Worm (Caenorhabditis elegans) whole organism, midembryonic: ENCODE measurements around the gene F01D5.8.
"Not testable (repeated sequence)": the region's sequence is repeated elsewhere in the genome, so short reads cannot be mapped to it uniquely, and the experiment has no call there.

ENCODE experiments used
- T22C8.4 ChIP-seq: fragments of 200-800 bp; sonication (Bioruptor generic); IDR thresholded peaks from 2 replicates; pipeline ENCODE4 v1.3.6; 2022; ENCODE audit warnings: missing genetic modification characterization, missing compliant biosample characterization
- cog-1 ChIP-seq: sonication (generic microtip); optimal IDR thresholded peaks from 2 replicates; lab custom pipeline; 2016; ENCODE audit warnings: missing genetic modification characterization, missing compliant biosample characterization
- flt-1 ChIP-seq: fragments of 200-800 bp; sonication (Bioruptor generic); IDR thresholded peaks from 2 replicates; pipeline ENCODE4 v1.3.6; 2022; ENCODE audit warnings: missing genetic modification characterization, missing compliant biosample characterization
- klf-2 ChIP-seq: fragments of 200-800 bp; sonication (Bioruptor generic); conservative IDR thresholded peaks from 2 replicates; pipeline ENCODE4 v1.3.6; 2022; ENCODE audit warnings: missing genetic modification reagents, missing genetic modification characterization, missing compliant biosample characterization
- med-1 ChIP-seq: sonication (generic microtip); optimal IDR thresholded peaks from 2 replicates; lab custom pipeline; 2017; ENCODE audit warnings: missing genetic modification characterization, mild to moderate bottlenecking, missing compliant biosample characterization, antibody characterized with exemption, missing genetic modification reagents; ENCODE audit not compliant: insufficient read depth
- ref-1 ChIP-seq: fragments of 200-800 bp; sonication (Bioruptor generic); conservative IDR thresholded peaks from 2 replicates; pipeline ENCODE4 v1.3.6; 2022; ENCODE audit warnings: missing genetic modification reagents, missing genetic modification characterization, missing compliant biosample characterization
- tab-1 ChIP-seq: fragments of 200-800 bp; sonication (Bioruptor generic); IDR thresholded peaks from 2 replicates; pipeline ENCODE4 v1.3.6; 2022; ENCODE audit warnings: missing genetic modification characterization, missing compliant biosample characterization
- ztf-23 ChIP-seq: fragments of 200-800 bp; sonication (Bioruptor generic); IDR thresholded peaks from 2 replicates; pipeline ENCODE4 v1.3.6; 2022; ENCODE audit warnings: missing genetic modification reagents, missing genetic modification characterization, missing compliant biosample characterization
- ztf-29 ChIP-seq: fragments of 200-800 bp; sonication (Bioruptor generic); IDR thresholded peaks from 2 replicates; pipeline ENCODE4 v1.3.6; 2022; ENCODE audit warnings: missing genetic modification reagents, missing genetic modification characterization, missing compliant biosample characterization

Gene F01D5.8

ce11 chrII:14016865-14017264 is 6.4 kb downstream of the F01D5.8 start, which contains the start of gene cyp-37A1:
Gene cyp-37A1 (minus strand): TSS chrII:14016965.
- no peak for TF ChIP-seq ztf-29 (GFP tag; lab: Robert Waterston, UW)

- TF ChIP-seq tab-1 (GFP tag; lab: Robert Waterston, UW) (no peak), ztf-23 (GFP tag; lab: Robert Waterston, UW) (peak; percentile 22; the same call in 1 of the 2 replicates), med-1 (GFP tag; lab: Kevin White, UChicago) (no peak)
These were observed 7.7 kb downstream of the F01D5.8 start for ce11 chrII:14018192-14018591.

ce11 chrII:14018887-14019286 is 8.4 kb downstream of the F01D5.8 start:
- no peak for TF ChIP-seq cog-1 (tag; lab: Kevin White, UChicago)
- TF ChIP-seq ztf-29 (GFP tag; lab: Robert Waterston, UW) = no peak
- no peak for TF ChIP-seq ztf-23 (GFP tag; lab: Robert Waterston, UW)
- TF ChIP-seq flt-1 (GFP tag; lab: Robert Waterston, UW) = no peak
- no peak for TF ChIP-seq tab-1 (GFP tag; lab: Robert Waterston, UW)
- TF ChIP-seq T22C8.4 (GFP tag; lab: Robert Waterston, UW) = peak; percentile 76; the same call in 1 of the 2 replicates
- no peak for TF ChIP-seq ref-1 (GFP tag; lab: Robert Waterston, UW)
- TF ChIP-seq med-1 (GFP tag; lab: Kevin White, UChicago) = no peak
- TF ChIP-seq klf-2 (GFP tag; lab: Robert Waterston, UW) = no peak

ce11 chrII:14019625-14020024 is 9.1 kb downstream of the F01D5.8 start:
- peak; percentile 76; the same call in 1 of the 2 replicates for TF ChIP-seq flt-1 (GFP tag; lab: Robert Waterston, UW)
- 0 out of 2 replicates have a peak, but pooled peaks have one; percentile 59 for TF ChIP-seq ztf-23 (GFP tag; lab: Robert Waterston, UW)
- TF ChIP-seq tab-1 (GFP tag; lab: Robert Waterston, UW) = 0 out of 2 replicates have a peak, but pooled peaks have one; percentile 75
- peak; percentile 19; the same call in 1 of the 2 replicates for TF ChIP-seq ztf-29 (GFP tag; lab: Robert Waterston, UW)
- TF ChIP-seq T22C8.4 (GFP tag; lab: Robert Waterston, UW) = peak; percentile 42; the same call in 1 of the 2 replicates
- peak; percentile 51; the same call in 1 of the 2 replicates for TF ChIP-seq ref-1 (GFP tag; lab: Robert Waterston, UW)

- not testable (repeated sequence) for TF ChIP-seq klf-2, flt-1, ztf-29 (GFP tag; lab: Robert Waterston, UW)
These were observed 10.7 kb downstream of the F01D5.8 start, which contains the start of gene F01D5.10 for ce11 chrII:14021230-14021629. Gene F01D5.10 (minus strand): TSS chrII:14021330.

ce11 chrII:14032705-14033104 is 22.2 kb downstream of the F01D5.8 start:
- TF ChIP-seq klf-2 (GFP tag; lab: Robert Waterston, UW) = no peak
- no peak for TF ChIP-seq tab-1 (GFP tag; lab: Robert Waterston, UW)
- no peak for TF ChIP-seq ztf-23 (GFP tag; lab: Robert Waterston, UW)
- no peak for TF ChIP-seq ref-1 (GFP tag; lab: Robert Waterston, UW)
- no peak for TF ChIP-seq flt-1 (GFP tag; lab: Robert Waterston, UW)
- TF ChIP-seq med-1 (GFP tag; lab: Kevin White, UChicago) = no peak
- no peak for TF ChIP-seq cog-1 (tag; lab: Kevin White, UChicago)
- TF ChIP-seq ztf-29 (GFP tag; lab: Robert Waterston, UW) = no peak
- no peak for TF ChIP-seq T22C8.4 (GFP tag; lab: Robert Waterston, UW)

ce11 chrII:14034559-14034958 is 24.1 kb downstream of the F01D5.8 start:
- TF ChIP-seq klf-2 (GFP tag; lab: Robert Waterston, UW) (no peak), tab-1 (GFP tag; lab: Robert Waterston, UW) (no peak), flt-1 (GFP tag; lab: Robert Waterston, UW) (no peak)

ce11 chrII:14036724-14037483 is 26.4 kb downstream of the F01D5.8 start:
- TF ChIP-seq ztf-29 (GFP tag; lab: Robert Waterston, UW) (peak; percentile 68; the same call in 1 of the 2 replicates), T22C8.4 (GFP tag; lab: Robert Waterston, UW) (no peak)

- TF ChIP-seq flt-1 (GFP tag; lab: Robert Waterston, UW) (no peak), klf-2 (GFP tag; lab: Robert Waterston, UW) (no peak), T22C8.4 (GFP tag; lab: Robert Waterston, UW) (no peak), ztf-23 (GFP tag; lab: Robert Waterston, UW) (no peak), med-1 (GFP tag; lab: Kevin White, UChicago) (no peak), cog-1 (tag; lab: Kevin White, UChicago) (no peak), tab-1 (GFP tag; lab: Robert Waterston, UW) (no peak), ztf-29 (GFP tag; lab: Robert Waterston, UW) (no peak), ref-1 (GFP tag; lab: Robert Waterston, UW) (no peak)
These were observed 27.2 kb downstream of the F01D5.8 start for ce11 chrII:14037484-14038303.
